Worm (Caenorhabditis elegans) whole organism, L4/young adult: ENCODE results near the gene F54H12.7.
"Not testable (repeated sequence)": the region's sequence is repeated elsewhere in the genome, so short reads cannot be mapped to it uniquely, and the experiment has no call there.

Experiments
- W03F9.2 ChIP-seq: fragments of 150-350 bp; optimal IDR thresholded peaks from 2 replicates; lab custom pipeline; 2014; ENCODE audit warnings: missing biosample characterization, missing genetic modification characterization
- him-1 ChIP-seq: sonication (generic microtip); optimal IDR thresholded peaks from 2 replicates; lab custom pipeline; 2016; ENCODE audit warnings: missing genotype, missing genetic modification reagents, missing genetic modification characterization, missing compliant biosample characterization

DNA sequence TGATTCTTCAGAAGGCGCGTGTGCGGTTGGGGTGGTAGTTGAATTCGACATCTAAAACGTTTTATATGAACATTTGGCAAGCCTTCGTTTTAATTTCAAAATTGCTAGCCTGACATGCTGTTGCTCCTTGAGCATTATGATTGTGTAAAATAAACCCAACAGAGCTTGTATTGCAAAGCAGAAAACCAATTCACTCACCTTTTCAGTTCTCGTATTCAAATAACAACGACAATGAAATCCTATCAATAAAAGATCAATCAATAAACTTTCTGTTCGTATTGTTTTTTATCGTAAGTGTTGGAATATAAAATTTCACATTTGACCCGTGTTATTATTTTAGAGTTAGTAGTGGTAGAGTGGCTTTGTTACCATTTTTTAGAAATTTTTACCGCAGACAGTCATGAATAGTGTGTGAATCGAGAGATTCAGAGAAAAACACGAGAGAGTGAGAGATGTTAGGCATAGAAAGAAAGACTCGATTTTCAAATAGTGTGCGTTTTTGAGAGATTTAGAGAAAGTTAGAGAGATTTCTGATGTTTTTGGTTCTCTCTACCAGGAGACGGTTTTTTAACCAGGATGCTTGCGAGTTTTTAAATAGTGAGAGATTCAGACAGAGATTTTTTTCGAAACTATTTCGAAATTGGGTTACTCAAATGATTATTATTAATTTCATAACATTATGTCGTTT lies 10.1 kb upstream of the F54H12.7 start, which contains the start of gene F54H12.10:
- not testable (repeated sequence) for TF ChIP-seq W03F9.2, him-1 (tag; lab: Kevin White, UChicago)
